Worm (Caenorhabditis elegans): ENCODE results near the gene ZK930.2.

- TF ChIP-seq egl-27 (tag; optimal IDR thresholded peaks at IDR 0.05) (no peak), ceh-28 (tag; optimal IDR thresholded peaks at IDR 0.05) (no peak), hlh-30 (tag; optimal IDR thresholded peaks at IDR 0.05; ENCODE audit: insufficient read depth) (no peak), fos-1 (tag; optimal IDR thresholded peaks at IDR 0.05) (no peak), vab-7 (GFP tag; IDR thresholded peaks at IDR 0.05) (no peak)
Measured at ce11 chrII:11901110-11901509, 7.9 kb upstream of the ZK930.2 start, which contains the start of gene vab-23.

Measured in whole organism, L4 larva.